Fruit fly (Drosophila melanogaster) whole organism, embryonic: ENCODE measurements around the gene Acat1.

Experiments used
- Abd-B ChIP-seq: fragments of 200-800 bp; sonication (Bioruptor generic); optimal IDR thresholded peaks from 2 replicates; lab custom pipeline; 2018; ENCODE audit warnings: missing biosample characterization, mild to moderate bottlenecking, missing genetic modification characterization, moderate library complexity
- Awh ChIP-seq: fragments of 200-800 bp; sonication (Bioruptor generic); IDR thresholded peaks from 2 replicates; pipeline ENCODE4, ENCODE4 v1.3.6; 2022; ENCODE audit warnings: missing biosample characterization, missing genetic modification characterization
- CG10654 ChIP-seq: fragments of 200-800 bp; sonication (Bioruptor generic); optimal IDR thresholded peaks from 2 replicates; lab custom pipeline; 2016; ENCODE audit warnings: missing biosample characterization, missing genetic modification characterization
- CG11560 ChIP-seq: fragments of 200-800 bp; sonication (Bioruptor generic); IDR thresholded peaks from 3 replicates; pipeline ENCODE4 v1.3.6; 2022; ENCODE audit warnings: missing biosample characterization, missing genetic modification characterization
- CG12155 ChIP-seq: fragments of 200-800 bp; sonication (Bioruptor generic); optimal IDR thresholded peaks from 3 replicates; lab custom pipeline; 2016; ENCODE audit warnings: missing biosample characterization, missing genetic modification characterization
- CG12236 ChIP-seq: fragments of 200-800 bp; sonication (Bioruptor generic); optimal IDR thresholded peaks from 2 replicates; lab custom pipeline; 2016; ENCODE audit warnings: missing biosample characterization, missing genetic modification characterization
- CG13624 ChIP-seq: fragments of 200-800 bp; sonication (Bioruptor generic); optimal IDR thresholded peaks from 2 replicates; lab custom pipeline; 2016; ENCODE audit warnings: missing biosample characterization, missing genetic modification characterization
- CG15601 ChIP-seq: fragments of 200-800 bp; sonication (Bioruptor generic); optimal IDR thresholded peaks from 3 replicates; lab custom pipeline; 2019; ENCODE audit warnings: missing biosample characterization, mild to moderate bottlenecking, missing genetic modification characterization, moderate library complexity
- CG1602 ChIP-seq: fragments of 200-800 bp; sonication (Bioruptor generic); optimal IDR thresholded peaks from 3 replicates; lab custom pipeline; 2016; ENCODE audit warnings: missing biosample characterization, missing genetic modification characterization
- CG16779 ChIP-seq: fragments of 200-800 bp; sonication (Bioruptor generic); IDR thresholded peaks from 2 replicates; pipeline ENCODE4 v1.3.6; 2022; ENCODE audit warnings: missing biosample characterization, missing genetic modification characterization
- CG30020 ChIP-seq: fragments of 200-800 bp; optimal IDR thresholded peaks from 2 replicates; lab custom pipeline; 2019; ENCODE audit warnings: missing biosample characterization, mild to moderate bottlenecking, missing genetic modification characterization, moderate library complexity
- CG32532 ChIP-seq: fragments of 200-800 bp; sonication (Bioruptor generic); IDR thresholded peaks from 2 replicates; pipeline ENCODE4 v1.3.6; 2022; ENCODE audit warnings: missing biosample characterization, missing genetic modification characterization
- CG3407 ChIP-seq: fragments of 200-800 bp; sonication (Bioruptor generic); optimal IDR thresholded peaks from 2 replicates; lab custom pipeline; 2018; ENCODE audit warnings: missing biosample characterization, mild to moderate bottlenecking, missing genetic modification characterization
- CG3995 ChIP-seq: fragments of 200-800 bp; sonication (Bioruptor generic); optimal IDR thresholded peaks from 3 replicates; lab custom pipeline; 2016; ENCODE audit warnings: missing biosample characterization, missing genetic modification characterization
- CG4360 ChIP-seq: fragments of 200-800 bp; sonication (Bioruptor generic); IDR thresholded peaks from 2 replicates; pipeline ENCODE4 v1.3.6; 2022; ENCODE audit warnings: missing biosample characterization, missing genetic modification characterization
- CG6654 ChIP-seq: fragments of 200-800 bp; sonication (Bioruptor generic); optimal IDR thresholded peaks from 2 replicates; lab custom pipeline; 2017; ENCODE audit warnings: missing biosample characterization, mild to moderate bottlenecking, missing genetic modification characterization
- CG7839 ChIP-seq: fragments of 200-800 bp; sonication (Bioruptor generic); optimal IDR thresholded peaks from 3 replicates; lab custom pipeline; 2018; ENCODE audit warnings: missing biosample characterization, mild to moderate bottlenecking, missing genetic modification characterization, moderate library complexity
- CG8281 ChIP-seq: fragments of 200-800 bp; sonication (Bioruptor generic); optimal IDR thresholded peaks from 2 replicates; lab custom pipeline; 2018; ENCODE audit warnings: missing biosample characterization, mild to moderate bottlenecking, missing genetic modification characterization, moderate library complexity
- CG8290 ChIP-seq, 3 experiments: fragments of 200-800 bp; sonication (Bioruptor generic); optimal IDR thresholded peaks; 2 replicates each; lab custom pipeline; 2016 to 2019; ENCODE audit warnings: missing biosample characterization in 3 of 3, missing genetic modification characterization in 3 of 3, mild to moderate bottlenecking in 2 of 3, moderate library complexity in 1 of 3
- Eip74EF ChIP-seq, 2 experiments: fragments of 200-800 bp in 1 of 2; fragments of >200 bp in 1 of 2; sonication (Bioruptor generic) in 1 of 2; optimal IDR thresholded peaks; 2 replicates each; lab custom pipeline; 2017 to 2019; ENCODE audit warnings: missing biosample characterization in 2 of 2, missing genetic modification characterization in 2 of 2, mild to moderate bottlenecking in 1 of 2, moderate library complexity in 1 of 2
- Elba2 ChIP-seq: fragments of 200-800 bp; sonication (Bioruptor generic); optimal IDR thresholded peaks from 3 replicates; lab custom pipeline; 2016; ENCODE audit warnings: missing biosample characterization, missing genetic modification characterization
- HHEX ChIP-seq: fragments of 200-800 bp; sonication (Bioruptor generic); optimal IDR thresholded peaks from 3 replicates; lab custom pipeline; 2017; ENCODE audit warnings: missing biosample characterization, mild to moderate bottlenecking, missing genetic modification characterization, missing genetic modification reagents
- HLH54F ChIP-seq: fragments of 200-800 bp; sonication (Bioruptor generic); optimal IDR thresholded peaks from 3 replicates; lab custom pipeline; 2016; ENCODE audit warnings: missing biosample characterization, missing genetic modification characterization
- Hr3 ChIP-seq: fragments of 200-800 bp; sonication (Bioruptor generic); optimal IDR thresholded peaks from 3 replicates; lab custom pipeline; 2016; ENCODE audit warnings: missing biosample characterization, missing genetic modification characterization
- Mad ChIP-seq: fragments of 200-800 bp; sonication (Bioruptor generic); optimal IDR thresholded peaks from 2 replicates; lab custom pipeline; 2016; ENCODE audit warnings: missing biosample characterization, missing genetic modification characterization
- Meics ChIP-seq: fragments of 200-800 bp; sonication (Bioruptor generic); optimal IDR thresholded peaks from 2 replicates; lab custom pipeline; 2017; ENCODE audit warnings: missing biosample characterization, mild to moderate bottlenecking, missing genetic modification characterization
- NK7.1 ChIP-seq: fragments of 200-800 bp; sonication (Bioruptor generic); optimal IDR thresholded peaks from 3 replicates; lab custom pipeline; 2016; ENCODE audit warnings: missing biosample characterization, missing genetic modification characterization
- Poxn ChIP-seq: fragments of 200-800 bp; sonication (Bioruptor generic); IDR thresholded peaks from 2 replicates; pipeline ENCODE4 v1.3.6; 2022; ENCODE audit warnings: missing biosample characterization, missing genetic modification characterization
- Rfx ChIP-seq: fragments of 200-800 bp; sonication (Bioruptor generic); IDR thresholded peaks from 2 replicates; pipeline ENCODE4 v1.3.6; 2022; ENCODE audit warnings: missing biosample characterization, missing genetic modification characterization
- Sin3A ChIP-seq: fragments of >200 bp; optimal IDR thresholded peaks from 2 replicates; lab custom pipeline; 2018
- Sox102F ChIP-seq: fragments of 200-800 bp; sonication (Bioruptor generic); optimal IDR thresholded peaks from 2 replicates; lab custom pipeline; 2018; ENCODE audit warnings: missing biosample characterization, mild to moderate bottlenecking, missing genetic modification characterization, moderate library complexity
- Sry-δ ChIP-seq: fragments of 200-800 bp; sonication (Bioruptor generic); optimal IDR thresholded peaks from 2 replicates; lab custom pipeline; 2016; ENCODE audit warnings: missing biosample characterization, missing genetic modification characterization
- aop ChIP-seq: fragments of 200-800 bp; sonication (Bioruptor generic); IDR thresholded peaks from 2 replicates; pipeline ENCODE4 v1.3.6; 2022; ENCODE audit warnings: missing biosample characterization, missing genetic modification characterization
- ash1 ChIP-seq: fragments of 200-800 bp; sonication (Bioruptor generic); optimal IDR thresholded peaks from 2 replicates; lab custom pipeline; 2018; ENCODE audit warnings: missing biosample characterization, mild to moderate bottlenecking, missing genetic modification characterization
- cas ChIP-seq: fragments of 200-800 bp; sonication (Bioruptor generic); IDR thresholded peaks from 2 replicates; pipeline ENCODE4 v1.3.6; 2022; ENCODE audit warnings: missing biosample characterization, missing genetic modification characterization
- chif ChIP-seq, 2 experiments: fragments of 200-800 bp; sonication (Bioruptor generic); optimal IDR thresholded peaks; 3 replicates each; lab custom pipeline; 2016; ENCODE audit warnings: missing biosample characterization in 2 of 2, missing genetic modification characterization in 2 of 2
- danr ChIP-seq: fragments of 200-800 bp; sonication (Bioruptor generic); IDR thresholded peaks from 2 replicates; pipeline ENCODE4 v1.3.6; 2022; ENCODE audit warnings: missing biosample characterization, missing genetic modification characterization
- en ChIP-seq: fragments of 200-800 bp; sonication (Bioruptor generic); optimal IDR thresholded peaks from 2 replicates; lab custom pipeline; 2016; ENCODE audit warnings: missing biosample characterization, missing genetic modification characterization
- eve ChIP-seq, 2 experiments: fragments of >200 bp; optimal IDR thresholded peaks; 2 replicates each; lab custom pipeline; 2017; ENCODE audit warnings: missing biosample characterization in 2 of 2, missing genetic modification characterization in 2 of 2
- fd96Cb ChIP-seq: fragments of 200-800 bp; sonication (Bioruptor generic); optimal IDR thresholded peaks from 2 replicates; lab custom pipeline; 2018; ENCODE audit warnings: missing biosample characterization, mild to moderate bottlenecking, missing genetic modification characterization, moderate library complexity
- ftz-f1 ChIP-seq: fragments of 200-800 bp; sonication (Bioruptor generic); optimal IDR thresholded peaks from 2 replicates; lab custom pipeline; 2016; ENCODE audit warnings: missing biosample characterization, missing genetic modification characterization
- ken ChIP-seq: fragments of 200-800 bp; sonication (Bioruptor generic); IDR thresholded peaks from 3 replicates; pipeline ENCODE4 v1.3.6; 2022; ENCODE audit warnings: missing biosample characterization, missing genetic modification characterization
- lov ChIP-seq, 2 experiments: fragments of 200-800 bp in 1 of 2; fragments of >200 bp in 1 of 2; sonication (Bioruptor generic) in 1 of 2; IDR thresholded peaks in 1 of 2; optimal IDR thresholded peaks in 1 of 2; 2 replicates in 1 of 2; 3 replicates in 1 of 2; pipeline versions ENCODE4 v1.3.6 to Lab custom; 2017 to 2022; ENCODE audit warnings: missing biosample characterization in 1 of 2, missing genetic modification characterization in 1 of 2
- oc ChIP-seq: fragments of 200-800 bp; sonication (Bioruptor generic); optimal IDR thresholded peaks from 2 replicates; lab custom pipeline; 2018; ENCODE audit warnings: missing biosample characterization, mild to moderate bottlenecking, missing genetic modification characterization, moderate library complexity
- pfk ChIP-seq: fragments of 200-800 bp; sonication (Bioruptor generic); optimal IDR thresholded peaks from 2 replicates; lab custom pipeline; 2018; ENCODE audit warnings: missing biosample characterization, mild to moderate bottlenecking, missing genetic modification characterization, moderate library complexity
- pzg ChIP-seq: fragments of 200-800 bp; sonication (Bioruptor generic); optimal IDR thresholded peaks from 3 replicates; lab custom pipeline; 2018; ENCODE audit warnings: missing biosample characterization, mild to moderate bottlenecking, missing genetic modification characterization, moderate library complexity
- sens ChIP-seq: fragments of 200-800 bp; sonication (Bioruptor generic); peaks from one replicate; lab custom pipeline; 2016; ENCODE audit warnings: missing biosample characterization, missing genetic modification characterization
- tin ChIP-seq: fragments of 200-800 bp; sonication (Bioruptor generic); optimal IDR thresholded peaks from 3 replicates; lab custom pipeline; 2016; ENCODE audit warnings: missing biosample characterization, missing genetic modification characterization
- zf30C ChIP-seq: fragments of 200-800 bp; sonication (Bioruptor generic); optimal IDR thresholded peaks from 3 replicates; lab custom pipeline; 2018; ENCODE audit warnings: missing biosample characterization, mild to moderate bottlenecking, missing genetic modification characterization

Gene Acat1

dm6 chrX:7933210-7933915 lies 44.8 kb upstream of the Acat1 start, which contains the start of the genes Dhdds and RpS14a (continued):
- peak; percentile 5 for TF ChIP-seq Mad (GFP tag; lab: Kevin White, UChicago)
- peak; percentile 51 for TF ChIP-seq HLH54F
- peak; percentile 8 for TF ChIP-seq CG6654 (GFP tag; lab: Kevin White, UChicago)
- TF ChIP-seq CG30020, result peak; percentile 50
- no peak for TF ChIP-seq CG1602 (GFP tag; lab: Kevin White, UChicago)
- no peak for TF ChIP-seq CG4360
- TF ChIP-seq CG32532, result peak; percentile 60; the same call in 1 of the 2 replicates
- TF ChIP-seq Sin3A (lab: Kevin White, UChicago), result peak; percentile 100
- peak; percentile 89 for TF ChIP-seq sens
- TF ChIP-seq CG12236 (GFP tag; lab: Kevin White, UChicago), result peak; percentile 41
- TF ChIP-seq chif (GFP tag; optimal IDR thresholded peaks at IDR 0.05; lab: Kevin White, UChicago), result peak; percentile 12 to 59
- no peak for TF ChIP-seq CG16779 (GFP tag; lab: Robert Waterston, UW)
- no peak for TF ChIP-seq ash1 (GFP tag; lab: Kevin White, UChicago)
- TF ChIP-seq tin (GFP tag; lab: Kevin White, UChicago), result peak; percentile 17
- no peak for TF ChIP-seq cas (GFP tag; lab: Robert Waterston, UW)
- TF ChIP-seq Poxn, result no peak
- peak; percentile 50 for TF ChIP-seq CG13624 (GFP tag; lab: Kevin White, UChicago)
- TF ChIP-seq fd96Cb (tag; lab: Kevin White, UChicago), result no peak
- peak; percentile 38 for TF ChIP-seq CG12155 (GFP tag; lab: Kevin White, UChicago)
- TF ChIP-seq lov (optimal IDR thresholded peaks at IDR 0.05; lab: Kevin White, UChicago), result no peak
- 0 out of 3 replicates have a peak, but pooled peaks have one; percentile 29 for TF ChIP-seq lov (GFP tag; IDR thresholded peaks at IDR 0.05; lab: Robert Waterston, UW)
- TF ChIP-seq CG3995 (GFP tag; lab: Kevin White, UChicago), result peak; percentile 8
- peak; percentile 53 for TF ChIP-seq Rfx (GFP tag; lab: Robert Waterston, UW)
- TF ChIP-seq CG3407 (GFP tag; lab: Kevin White, UChicago), result peak; percentile 64
- TF ChIP-seq CG10654 (GFP tag; lab: Kevin White, UChicago), result peak; percentile 36
- TF ChIP-seq Eip74EF (GFP tag; optimal IDR thresholded peaks at IDR 0.05; lab: Kevin White, UChicago), result peak in 1 of 2 experiments; percentile 34
- peak; percentile 15 for TF ChIP-seq en (GFP tag; lab: Kevin White, UChicago)
- peak; percentile 4; the same call in 1 of the 3 replicates for TF ChIP-seq ken (GFP tag; lab: Robert Waterston, UW)
- TF ChIP-seq oc, result no peak
- peak; percentile 25 for TF ChIP-seq Elba2
- peak; percentile 74 for TF ChIP-seq CG15601
- peak; percentile 41 for TF ChIP-seq pfk
- peak; percentile 67 for TF ChIP-seq HHEX (GFP tag; lab: Kevin White, UChicago)
- peak; percentile 28 for TF ChIP-seq NK7.1 (GFP tag; lab: Kevin White, UChicago)
- TF ChIP-seq Awh (GFP tag; lab: Robert Waterston, UW), result no peak
- no peak for TF ChIP-seq ftz-f1 (GFP tag; lab: Kevin White, UChicago)
- TF ChIP-seq CG8281 (tag; lab: Kevin White, UChicago), result no peak
- TF ChIP-seq Meics (GFP tag; lab: Kevin White, UChicago), result peak; percentile 80
- no peak for TF ChIP-seq danr
- TF ChIP-seq Hr3 (GFP tag; lab: Kevin White, UChicago), result peak; percentile 25
- TF ChIP-seq pzg (GFP tag; lab: Kevin White, UChicago), result peak; percentile 85
- TF ChIP-seq aop (GFP tag; lab: Robert Waterston, UW), result no peak
- TF ChIP-seq CG11560, result peak; percentile 70; the same call in 2 of the 3 replicates
- TF ChIP-seq CG8290 (GFP tag; optimal IDR thresholded peaks at IDR 0.05; lab: Kevin White, UChicago), result peak; percentile 56
- peak; percentile 17 to 35 for TF ChIP-seq CG8290 (tag; optimal IDR thresholded peaks at IDR 0.05; lab: Kevin White, UChicago)
- no peak for TF ChIP-seq eve (GFP tag; optimal IDR thresholded peaks at IDR 0.05; lab: Kevin White, UChicago)
- TF ChIP-seq Sry-δ (GFP tag; lab: Kevin White, UChicago), result peak; percentile 77
- TF ChIP-seq Abd-B (GFP tag; lab: Kevin White, UChicago), result no peak
- TF ChIP-seq Sox102F (GFP tag; lab: Kevin White, UChicago), result no peak
- TF ChIP-seq zf30C (GFP tag; lab: Kevin White, UChicago), result no peak
- peak; percentile 40 for TF ChIP-seq CG7839 (tag; lab: Kevin White, UChicago)
